ENCODE assay signal across 5 worm cellular contexts in the genomic region with DNA sequence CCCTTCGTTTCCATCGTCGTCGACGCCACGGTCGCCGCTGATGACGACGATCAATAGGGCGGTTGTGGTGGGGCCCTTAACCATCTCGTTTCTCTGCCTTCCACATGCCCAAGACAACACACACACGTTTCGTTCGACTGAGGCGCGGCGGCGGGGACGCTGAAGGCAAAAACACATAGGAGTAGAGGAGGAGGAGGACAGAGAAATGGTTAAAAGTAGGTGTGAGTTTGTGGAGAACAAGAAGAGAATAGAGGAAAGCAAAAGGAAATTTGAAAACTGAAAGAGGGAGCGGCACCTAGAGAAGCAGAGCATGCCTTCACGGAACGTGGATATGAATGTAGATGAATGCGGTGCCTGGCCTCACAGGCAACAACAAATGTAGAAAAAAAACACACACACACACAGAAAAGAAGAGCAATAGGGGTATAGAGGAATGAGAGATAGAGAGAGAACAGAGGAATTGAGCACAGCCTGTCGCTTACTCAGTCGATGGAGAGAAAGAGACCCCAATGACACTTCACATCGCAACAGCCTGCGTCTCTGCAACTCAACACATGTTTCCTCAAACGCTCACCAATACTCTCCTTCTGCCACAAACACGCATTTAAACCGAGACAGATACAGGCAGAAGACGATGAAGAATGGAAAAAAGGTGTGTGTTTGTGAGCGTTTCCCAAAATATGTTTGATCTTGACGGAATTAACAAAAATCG.
TF ChIP-seq lines count a peak whose summit lies in the region.

No protein-coding gene starts in this region.

TF ChIP-seq in whole organism, L1 larva, 84 proteins besides CTCF, POLR2A, EP300 and RAD21 (continues in another document):
- TF ChIP-seq xbp-1 (tag; optimal IDR thresholded peaks at IDR 0.05; lab: Kevin White, UChicago) (peak; percentile 59), lin-14 (GFP tag; optimal IDR thresholded peaks at IDR 0.05; lab: Kevin White, UChicago) (peak; percentile 98), C04F5.9 (tag; optimal IDR thresholded peaks at IDR 0.05; lab: Kevin White, UChicago) (peak; percentile 15), dpl-1 (GFP tag; optimal IDR thresholded peaks at IDR 0.05; lab: Kevin White, UChicago) (peak in 2 of 3 experiments; percentile 5 to 13), zag-1 (tag; optimal IDR thresholded peaks at IDR 0.05; lab: Kevin White, UChicago) (peak; percentile 35), alr-1 (tag; optimal IDR thresholded peaks at IDR 0.05; lab: Kevin White, UChicago; ENCODE audit: borderline replicate concordance) (no peak), nhr-71 (tag; optimal IDR thresholded peaks at IDR 0.05; lab: Kevin White, UChicago) (peak; percentile 89), nhr-11 (tag; optimal IDR thresholded peaks at IDR 0.05; lab: Kevin White, UChicago) (no peak), pqm-1 (tag; optimal IDR thresholded peaks at IDR 0.05; lab: Kevin White, UChicago) (no peak), ama-1 (optimal IDR thresholded peaks at IDR 0.05; lab: Kevin White, UChicago) (no peak), nhr-19 (GFP tag; conservative IDR thresholded peaks at IDR 0.05; lab: Robert Waterston, UW) (peak; percentile 71), egl-27 (tag; optimal IDR thresholded peaks at IDR 0.05; lab: Kevin White, UChicago) (no peak), tlp-1 (tag; optimal IDR thresholded peaks at IDR 0.05; lab: Kevin White, UChicago) (no peak), ceh-8 (GFP tag; optimal IDR thresholded peaks at IDR 0.05; lab: Kevin White, UChicago) (no peak), pag-3 (tag; optimal IDR thresholded peaks at IDR 0.05; lab: Kevin White, UChicago; ENCODE audit: borderline replicate concordance, insufficient read depth) (no peak), lsy-2 (tag; optimal IDR thresholded peaks at IDR 0.05; lab: Kevin White, UChicago) (peak; percentile 30 to 82)

TF ChIP-seq in whole organism, L3 larva, 47 proteins besides CTCF, POLR2A, EP300 and RAD21 (continues in another document):
- TF ChIP-seq zag-1 (tag; optimal IDR thresholded peaks at IDR 0.05; lab: Kevin White, UChicago), result no peak
- TF ChIP-seq ceh-16 (tag; optimal IDR thresholded peaks at IDR 0.05; lab: Kevin White, UChicago), result no peak
- TF ChIP-seq lin-15B (tag; optimal IDR thresholded peaks at IDR 0.05; lab: Kevin White, UChicago), result peak; percentile 20
- TF ChIP-seq mdl-1 (tag; optimal IDR thresholded peaks at IDR 0.05; lab: Kevin White, UChicago), result no peak
- TF ChIP-seq R02D3.7 (tag; optimal IDR thresholded peaks at IDR 0.05; lab: Kevin White, UChicago), result peak; percentile 10
- peak; percentile 76 for TF ChIP-seq jun-1 (tag; optimal IDR thresholded peaks at IDR 0.05; lab: Kevin White, UChicago)
- no peak for TF ChIP-seq ceh-82 (tag; optimal IDR thresholded peaks at IDR 0.05; lab: Kevin White, UChicago)
- TF ChIP-seq nhr-67 (tag; optimal IDR thresholded peaks at IDR 0.05; lab: Kevin White, UChicago), result no peak
- TF ChIP-seq tbx-2 (tag; optimal IDR thresholded peaks at IDR 0.05; lab: Kevin White, UChicago), result peak; percentile 55
- no peak for TF ChIP-seq fkh-10 (GFP tag; optimal IDR thresholded peaks at IDR 0.05; lab: Kevin White, UChicago)
- peak; percentile 50 for TF ChIP-seq lin-39 (tag; optimal IDR thresholded peaks at IDR 0.05; lab: Kevin White, UChicago)
- TF ChIP-seq nhr-43 (tag; optimal IDR thresholded peaks at IDR 0.05; lab: Kevin White, UChicago; ENCODE audit: poor library complexity, severe bottlenecking), result no peak
- peak; percentile 31 for TF ChIP-seq nhr-23 (tag; optimal IDR thresholded peaks at IDR 0.05; lab: Kevin White, UChicago)
- peak; percentile 62 for TF ChIP-seq ceh-28 (tag; optimal IDR thresholded peaks at IDR 0.05; lab: Kevin White, UChicago)
- peak; percentile 55 for TF ChIP-seq lsy-12 (tag; optimal IDR thresholded peaks at IDR 0.05; lab: Kevin White, UChicago)
- TF ChIP-seq hmg-11 (tag; optimal IDR thresholded peaks at IDR 0.05; lab: Kevin White, UChicago), result peak; percentile 95
- TF ChIP-seq ztf-4 (tag; optimal IDR thresholded peaks at IDR 0.05; lab: Kevin White, UChicago), result peak; percentile 48

TF ChIP-seq in whole organism, early embryonic, 17 proteins besides CTCF, POLR2A, EP300 and RAD21:
- TF ChIP-seq tbx-37 (GFP tag; conservative IDR thresholded peaks at IDR 0.05; lab: Robert Waterston, UW) (0 out of 2 replicates have a peak, but pooled peaks have one; percentile 7), F13C5.2 (tag; optimal IDR thresholded peaks at IDR 0.05; lab: Kevin White, UChicago) (no peak), aly-1 (tag; optimal IDR thresholded peaks at IDR 0.05; lab: Kevin White, UChicago) (no peak), hmg-4 (GFP tag; optimal IDR thresholded peaks at IDR 0.05; lab: Kevin White, UChicago) (peak; percentile 74)

TF ChIP-seq in whole organism, midembryonic, 9 proteins besides CTCF, POLR2A, EP300 and RAD21:
- TF ChIP-seq ztf-29 (GFP tag; IDR thresholded peaks at IDR 0.05; lab: Robert Waterston, UW) (no peak), klf-2 (GFP tag; conservative IDR thresholded peaks at IDR 0.05; lab: Robert Waterston, UW) (no peak; the same call in 1 of the 2 replicates), T22C8.4 (GFP tag; IDR thresholded peaks at IDR 0.05; lab: Robert Waterston, UW) (0 out of 2 replicates have a peak, but pooled peaks have one; percentile 22), ref-1 (GFP tag; conservative IDR thresholded peaks at IDR 0.05; lab: Robert Waterston, UW) (no peak), med-1 (GFP tag; optimal IDR thresholded peaks at IDR 0.05; lab: Kevin White, UChicago; ENCODE audit: insufficient read depth) (no peak), flt-1 (GFP tag; IDR thresholded peaks at IDR 0.05; lab: Robert Waterston, UW) (no peak), ztf-23 (GFP tag; IDR thresholded peaks at IDR 0.05; lab: Robert Waterston, UW) (0 out of 2 replicates have a peak, but pooled peaks have one; percentile 19), cog-1 (tag; optimal IDR thresholded peaks at IDR 0.05; lab: Kevin White, UChicago) (peak; percentile 62), tab-1 (GFP tag; IDR thresholded peaks at IDR 0.05; lab: Robert Waterston, UW) (0 out of 2 replicates have a peak, but pooled peaks have one; percentile 15)

TF ChIP-seq in whole organism, young adult, 124 proteins besides CTCF, POLR2A, EP300 and RAD21 (continues in another document):
- TF ChIP-seq cebp-2 (GFP tag; IDR thresholded peaks at IDR 0.05; lab: Robert Waterston, UW) (no peak), pbrm-1 (GFP tag; IDR thresholded peaks at IDR 0.05; lab: Robert Waterston, UW) (peak; percentile 12; the same call in 1 of the 2 replicates), K12H6.12 (tag; optimal IDR thresholded peaks at IDR 0.05; lab: Kevin White, UChicago) (peak; percentile 97), ztf-18 (tag; optimal IDR thresholded peaks at IDR 0.05; lab: Kevin White, UChicago) (peak; percentile 58), ceh-100 (GFP tag; IDR thresholded peaks at IDR 0.05; lab: Robert Waterston, UW) (no peak; the same call in 1 of the 2 replicates), C06A6.2 (GFP tag; conservative IDR thresholded peaks at IDR 0.05; lab: Robert Waterston, UW) (0 out of 2 replicates have a peak, but pooled peaks have one; percentile 39), fkh-3 (tag; optimal IDR thresholded peaks at IDR 0.05; lab: Kevin White, UChicago) (no peak), F49E8.2 (tag; optimal IDR thresholded peaks at IDR 0.05; lab: Kevin White, UChicago; ENCODE audit: insufficient read depth) (no peak), F33H1.4 (GFP tag; IDR thresholded peaks at IDR 0.05; lab: Robert Waterston, UW) (no peak), ztf-28 (GFP tag; IDR thresholded peaks at IDR 0.05; lab: Robert Waterston, UW) (no peak), somi-1 (GFP tag; optimal IDR thresholded peaks at IDR 0.05; lab: Kevin White, UChicago) (peak; percentile 10), egrh-3 (GFP tag; IDR thresholded peaks at IDR 0.05; lab: Robert Waterston, UW) (peak; percentile 51), ceh-27 (GFP tag; optimal IDR thresholded peaks at IDR 0.05; lab: Kevin White, UChicago) (peak; percentile 66), snpc-4 (GFP tag; optimal IDR thresholded peaks at IDR 0.05; lab: Kevin White, UChicago) (no peak), snpc-4 (tag; optimal IDR thresholded peaks at IDR 0.05; lab: Kevin White, UChicago) (peak in 3 of 4 experiments; percentile 12 to 59 (median 55)), sptf-2 (GFP tag; optimal IDR thresholded peaks at IDR 0.05; lab: Kevin White, UChicago) (no peak), F57A8.1 (GFP tag; optimal IDR thresholded peaks at IDR 0.05; lab: Kevin White, UChicago) (no peak), egl-18 (GFP tag; IDR thresholded peaks at IDR 0.05; lab: Robert Waterston, UW) (no peak), ZK185.1 (tag; optimal IDR thresholded peaks at IDR 0.05; lab: Kevin White, UChicago; ENCODE audit: poor library complexity, severe bottlenecking) (peak; percentile 55), hsf-1 (GFP tag; IDR thresholded peaks at IDR 0.05; lab: Robert Waterston, UW) (no peak), nhr-80 (tag; optimal IDR thresholded peaks at IDR 0.05; lab: Kevin White, UChicago) (peak; percentile 92), die-1 (tag; optimal IDR thresholded peaks at IDR 0.05; lab: Kevin White, UChicago) (peak; percentile 32), ztf-26 (tag; optimal IDR thresholded peaks at IDR 0.05; lab: Kevin White, UChicago) (peak; percentile 37), ztf-22 (GFP tag; optimal IDR thresholded peaks at IDR 0.05; lab: Kevin White, UChicago) (no peak), ztf-25 (GFP tag; IDR thresholded peaks at IDR 0.05; lab: Robert Waterston, UW) (no peak), tlf-1 (GFP tag; optimal IDR thresholded peaks at IDR 0.05; lab: Kevin White, UChicago) (peak; percentile 13), attf-5 (GFP tag; optimal IDR thresholded peaks at IDR 0.05; lab: Kevin White, UChicago) (peak; percentile 82), let-526 (GFP tag; IDR thresholded peaks at IDR 0.05; lab: Robert Waterston, UW) (0 out of 2 replicates have a peak, but pooled peaks have one; percentile 7), atf-7 (tag; optimal IDR thresholded peaks at IDR 0.05; lab: Kevin White, UChicago) (peak; percentile 54), Y95B8A.8 (GFP tag; IDR thresholded peaks at IDR 0.05; lab: Robert Waterston, UW) (no peak), nfya-2 (GFP tag; IDR thresholded peaks at IDR 0.05; lab: Robert Waterston, UW) (no peak), F22D6.2 (tag; optimal IDR thresholded peaks at IDR 0.05; lab: Kevin White, UChicago) (peak; percentile 8), lin-54 (GFP tag; optimal IDR thresholded peaks at IDR 0.05; lab: Kevin White, UChicago) (peak; percentile 17), F39B2.1 (GFP tag; IDR thresholded peaks at IDR 0.05; lab: Robert Waterston, UW) (no peak), nhr-27 (tag; optimal IDR thresholded peaks at IDR 0.05; lab: Kevin White, UChicago) (no peak), snpc-1.1 (tag; optimal IDR thresholded peaks at IDR 0.05; lab: Kevin White, UChicago; ENCODE audit: insufficient read depth) (no peak), akir-1 (GFP tag; optimal IDR thresholded peaks at IDR 0.05; lab: Kevin White, UChicago) (no peak), ceh-40 (GFP tag; IDR thresholded peaks at IDR 0.05; lab: Robert Waterston, UW) (no peak), D2030.7 (GFP tag; IDR thresholded peaks at IDR 0.05; lab: Robert Waterston, UW) (no peak)
